Worm (Caenorhabditis elegans) whole organism, L4/young adult: Measurements from ENCODE around the gene snpc-1.3.
"Not testable (repeated sequence)": the region's sequence is repeated elsewhere in the genome, so short reads cannot be mapped to it uniquely, and the experiment has no call there.

Experiments used
- W03F9.2 ChIP-seq: fragments of 150-350 bp; optimal IDR thresholded peaks from 2 replicates; lab custom pipeline; 2014; ENCODE audit warnings: missing biosample characterization, missing genetic modification characterization
- dao-5 ChIP-seq: sonication (generic microtip); optimal IDR thresholded peaks from 2 replicates; lab custom pipeline; 2016; ENCODE audit warnings: missing genotype, missing genetic modification characterization, moderate library complexity, missing compliant biosample characterization
- him-1 ChIP-seq: sonication (generic microtip); optimal IDR thresholded peaks from 2 replicates; lab custom pipeline; 2016; ENCODE audit warnings: missing genotype, missing genetic modification reagents, missing genetic modification characterization, missing compliant biosample characterization

- not testable (repeated sequence) for TF ChIP-seq W03F9.2, him-1, dao-5 (tag; lab: Kevin White, UChicago)
These were observed 32.0 kb upstream of the snpc-1.3 start, which contains the start of gene ZC317.7 for ce11 chrV:5470930-5471329.
